Fruit fly (Drosophila melanogaster) whole organism, embryonic: ENCODE measurements around the gene Prx2.

Source experiments
- Adf1 ChIP-seq: fragments of 200-800 bp; sonication (Bioruptor generic); IDR thresholded peaks from 2 replicates; pipeline ENCODE4 v1.3.6; 2022; ENCODE audit warnings: missing biosample characterization, missing genetic modification characterization
- Atf3 ChIP-seq: fragments of 200-800 bp; sonication (Bioruptor generic); optimal IDR thresholded peaks from 3 replicates; lab custom pipeline; 2016; ENCODE audit warnings: missing biosample characterization, missing genetic modification characterization
- CG10274 ChIP-seq: fragments of 200-800 bp; sonication (Bioruptor generic); optimal IDR thresholded peaks from 3 replicates; lab custom pipeline; 2017; ENCODE audit warnings: missing biosample characterization, mild to moderate bottlenecking, missing genetic modification characterization
- CG10366 ChIP-seq: fragments of 200-800 bp; sonication (Bioruptor generic); IDR thresholded peaks from 2 replicates; pipeline ENCODE4 v1.3.6; 2022; ENCODE audit warnings: missing biosample characterization, missing genetic modification characterization
- CG12071 ChIP-seq: fragments of 200-800 bp; sonication (Bioruptor generic); optimal IDR thresholded peaks from 3 replicates; lab custom pipeline; 2018; ENCODE audit warnings: missing biosample characterization, mild to moderate bottlenecking, missing genetic modification characterization
- CG12104 ChIP-seq: fragments of 200-800 bp; sonication (Bioruptor generic); optimal IDR thresholded peaks from 3 replicates; lab custom pipeline; 2016; ENCODE audit warnings: missing biosample characterization, missing genetic modification characterization
- CG12219 ChIP-seq: fragments of 200-800 bp; sonication (Bioruptor generic); optimal IDR thresholded peaks from 3 replicates; lab custom pipeline; 2018; ENCODE audit warnings: missing biosample characterization, mild to moderate bottlenecking, missing genetic modification characterization
- CG16863 ChIP-seq: fragments of 200-800 bp; sonication (Bioruptor generic); optimal IDR thresholded peaks from 3 replicates; lab custom pipeline; 2016; ENCODE audit warnings: missing biosample characterization, missing genetic modification characterization
- CG18262 ChIP-seq: fragments of 200-800 bp; optimal IDR thresholded peaks from 3 replicates; lab custom pipeline; 2019; ENCODE audit warnings: missing biosample characterization, mild to moderate bottlenecking, missing genetic modification characterization, moderate library complexity
- CG18476 ChIP-seq: fragments of 200-800 bp; sonication (Bioruptor generic); optimal IDR thresholded peaks from 2 replicates; lab custom pipeline; 2016; ENCODE audit warnings: missing biosample characterization, mild to moderate bottlenecking, missing genetic modification characterization
- CG2712 ChIP-seq: fragments of 200-800 bp; optimal IDR thresholded peaks from 3 replicates; lab custom pipeline; 2019; ENCODE audit warnings: missing biosample characterization, mild to moderate bottlenecking, missing genetic modification characterization, moderate library complexity
- CG2889 ChIP-seq: fragments of 200-800 bp; sonication (Bioruptor generic); IDR thresholded peaks from 3 replicates; pipeline ENCODE4 v1.3.6; 2022; ENCODE audit warnings: missing biosample characterization, missing genetic modification characterization
- CG31224 ChIP-seq: fragments of 200-800 bp; sonication (Bioruptor generic); IDR thresholded peaks from 2 replicates; pipeline ENCODE4 v1.3.6; 2022; ENCODE audit warnings: missing biosample characterization, missing genetic modification characterization
- CG32532 ChIP-seq: fragments of 200-800 bp; sonication (Bioruptor generic); IDR thresholded peaks from 2 replicates; pipeline ENCODE4 v1.3.6; 2022; ENCODE audit warnings: missing biosample characterization, missing genetic modification characterization
- CG3838 ChIP-seq: fragments of 200-800 bp; sonication (Bioruptor generic); optimal IDR thresholded peaks from 3 replicates; lab custom pipeline; 2016; ENCODE audit warnings: missing biosample characterization, missing genetic modification characterization
- CG3847 ChIP-seq: fragments of 200-800 bp; sonication (Bioruptor generic); IDR thresholded peaks from 2 replicates; pipeline ENCODE4 v1.3.6; 2022; ENCODE audit warnings: missing biosample characterization, missing genetic modification characterization
- CG4617 ChIP-seq: fragments of 200-800 bp; sonication (Bioruptor generic); optimal IDR thresholded peaks from 3 replicates; lab custom pipeline; 2016; ENCODE audit warnings: missing biosample characterization, missing genetic modification characterization, borderline replicate concordance
- CG6689 ChIP-seq: fragments of 200-800 bp; sonication (Bioruptor generic); IDR thresholded peaks from 2 replicates; pipeline ENCODE4 v1.3.6; 2022; ENCODE audit warnings: missing biosample characterization, missing genetic modification characterization
- CG7556 ChIP-seq: fragments of 200-800 bp; sonication (Bioruptor generic); optimal IDR thresholded peaks from 2 replicates; lab custom pipeline; 2017; ENCODE audit warnings: missing biosample characterization, mild to moderate bottlenecking, missing genetic modification characterization
- CG7987 ChIP-seq: fragments of 200-800 bp; sonication (Bioruptor generic); optimal IDR thresholded peaks from 2 replicates; lab custom pipeline; 2018; ENCODE audit warnings: missing biosample characterization, mild to moderate bottlenecking, missing genetic modification characterization, moderate library complexity
- Camta ChIP-seq: fragments of 200-800 bp; sonication (Bioruptor generic); optimal IDR thresholded peaks from 2 replicates; lab custom pipeline; 2016; ENCODE audit warnings: missing biosample characterization, missing genetic modification characterization
- D19A ChIP-seq: fragments of 200-800 bp; optimal IDR thresholded peaks from 3 replicates; lab custom pipeline; 2019; ENCODE audit warnings: missing biosample characterization, mild to moderate bottlenecking, missing genetic modification characterization, moderate library complexity
- Dip2 ChIP-seq: fragments of 200-800 bp; sonication (Bioruptor generic); IDR thresholded peaks from 2 replicates; pipeline ENCODE4 v1.3.6; 2022; ENCODE audit warnings: missing biosample characterization, missing genetic modification characterization
- Dip3 ChIP-seq: fragments of 200-800 bp; sonication (Bioruptor generic); optimal IDR thresholded peaks from 3 replicates; lab custom pipeline; 2016; ENCODE audit warnings: missing biosample characterization, missing genetic modification characterization
- Dp ChIP-seq: fragments of 200-800 bp; sonication (Bioruptor generic); optimal IDR thresholded peaks from 2 replicates; lab custom pipeline; 2018; ENCODE audit warnings: missing biosample characterization, mild to moderate bottlenecking, missing genetic modification characterization, moderate library complexity
- Drgx ChIP-seq: fragments of 200-800 bp; sonication (Bioruptor generic); IDR thresholded peaks from 2 replicates; pipeline ENCODE4 v1.3.6; 2022; ENCODE audit warnings: missing biosample characterization, missing genetic modification characterization
- Ets97D ChIP-seq: fragments of 200-800 bp; sonication (Bioruptor generic); optimal IDR thresholded peaks from 3 replicates; lab custom pipeline; 2016; ENCODE audit warnings: missing biosample characterization, missing genetic modification characterization
- GATAe ChIP-seq: fragments of 200-800 bp; sonication (Bioruptor generic); conservative IDR thresholded peaks from 2 replicates; pipeline ENCODE4 v1.3.6; 2022; ENCODE audit warnings: missing biosample characterization, missing genetic modification characterization
- Hand ChIP-seq: fragments of 200-800 bp; sonication (Bioruptor generic); optimal IDR thresholded peaks from 2 replicates; lab custom pipeline; 2017; ENCODE audit warnings: mild to moderate bottlenecking, missing biosample characterization, missing genetic modification reagents, missing genetic modification characterization
- Hr51 ChIP-seq, 2 experiments: fragments of 200-800 bp; sonication (Bioruptor generic); optimal IDR thresholded peaks; 2 replicates in 1 of 2; 3 replicates in 1 of 2; lab custom pipeline; 2016 to 2018; ENCODE audit warnings: missing biosample characterization in 2 of 2, missing genetic modification characterization in 2 of 2, mild to moderate bottlenecking in 1 of 2, moderate library complexity in 1 of 2
- Nf-YB ChIP-seq: fragments of 200-800 bp; sonication (Bioruptor generic); optimal IDR thresholded peaks from 3 replicates; lab custom pipeline; 2019; ENCODE audit warnings: missing biosample characterization, mild to moderate bottlenecking, missing genetic modification characterization, moderate library complexity
- Opbp ChIP-seq: fragments of 200-800 bp; sonication (Bioruptor generic); IDR thresholded peaks from 3 replicates; pipeline ENCODE4 v1.3.6; 2022; ENCODE audit warnings: missing biosample characterization, missing genetic modification characterization; ENCODE audit not compliant: partially characterized antibody
- Rfx ChIP-seq: fragments of 200-800 bp; sonication (Bioruptor generic); IDR thresholded peaks from 2 replicates; pipeline ENCODE4 v1.3.6; 2022; ENCODE audit warnings: missing biosample characterization, missing genetic modification characterization
- TFAM ChIP-seq: fragments of 200-800 bp; sonication (Bioruptor generic); optimal IDR thresholded peaks from 2 replicates; lab custom pipeline; 2017; ENCODE audit warnings: missing biosample characterization, missing genetic modification characterization, inconsistent platforms
- Usf ChIP-seq: fragments of 200-800 bp; sonication (Bioruptor generic); optimal IDR thresholded peaks from 2 replicates; lab custom pipeline; 2017; ENCODE audit warnings: missing genotype, missing biosample characterization, missing genetic modification characterization
- bbx ChIP-seq: fragments of 200-800 bp; sonication (Bioruptor generic); IDR thresholded peaks from 2 replicates; pipeline ENCODE4 v1.3.6; 2022; ENCODE audit warnings: missing biosample characterization, missing genetic modification characterization; ENCODE audit not compliant: partially characterized antibody
- cad ChIP-seq: fragments of >200 bp; optimal IDR thresholded peaks from 2 replicates; lab custom pipeline; 2017; ENCODE audit warnings: missing biosample characterization, missing genetic modification characterization
- corto ChIP-seq: fragments of 200-800 bp; sonication (Bioruptor generic); optimal IDR thresholded peaks from 2 replicates; lab custom pipeline; 2016; ENCODE audit warnings: missing biosample characterization, mild to moderate bottlenecking, missing genetic modification characterization, moderate library complexity
- dysf ChIP-seq: fragments of 200-800 bp; sonication (Bioruptor generic); IDR thresholded peaks from 3 replicates; pipeline ENCODE4 v1.3.6; 2022; ENCODE audit warnings: missing biosample characterization, missing genetic modification characterization
- insv ChIP-seq, 2 experiments: fragments of 200-800 bp; sonication (Bioruptor generic); optimal IDR thresholded peaks; 3 replicates each; lab custom pipeline; 2016 to 2018; ENCODE audit warnings: missing biosample characterization in 2 of 2, missing genetic modification characterization in 2 of 2
- oc ChIP-seq: fragments of 200-800 bp; sonication (Bioruptor generic); optimal IDR thresholded peaks from 2 replicates; lab custom pipeline; 2018; ENCODE audit warnings: missing biosample characterization, mild to moderate bottlenecking, missing genetic modification characterization, moderate library complexity
- odd ChIP-seq: fragments of 200-800 bp; sonication (Bioruptor generic); optimal IDR thresholded peaks from 2 replicates; lab custom pipeline; 2017; ENCODE audit warnings: missing biosample characterization, mild to moderate bottlenecking, missing genetic modification characterization
- pb ChIP-seq: fragments of 200-800 bp; sonication (Bioruptor generic); optimal IDR thresholded peaks from 3 replicates; lab custom pipeline; 2016; ENCODE audit warnings: missing biosample characterization, missing genetic modification characterization
- pnt ChIP-seq: fragments of 200-800 bp; sonication (Bioruptor generic); optimal IDR thresholded peaks from 3 replicates; lab custom pipeline; 2016; ENCODE audit warnings: missing biosample characterization, missing genetic modification characterization
- pros ChIP-seq: fragments of 200-800 bp; sonication (Bioruptor generic); optimal IDR thresholded peaks from 3 replicates; lab custom pipeline; 2019; ENCODE audit warnings: missing biosample characterization, mild to moderate bottlenecking, missing genetic modification characterization, moderate library complexity
- sim ChIP-seq: fragments of 200-800 bp; sonication (Bioruptor generic); IDR thresholded peaks from 2 replicates; pipeline ENCODE4 v1.3.6; 2022; ENCODE audit warnings: missing biosample characterization, missing genetic modification characterization
- tgo ChIP-seq: fragments of 200-800 bp; sonication (Bioruptor generic); IDR thresholded peaks from 3 replicates; pipeline ENCODE4 v1.3.6; 2022; ENCODE audit warnings: missing biosample characterization, missing genetic modification characterization
- tup ChIP-seq: fragments of 200-800 bp; sonication (Bioruptor generic); optimal IDR thresholded peaks from 2 replicates; lab custom pipeline; 2016; ENCODE audit warnings: missing biosample characterization, mild to moderate bottlenecking, missing genetic modification characterization, moderate library complexity
- zen2 ChIP-seq: fragments of 200-800 bp; sonication (Bioruptor generic); IDR thresholded peaks from 3 replicates; pipeline ENCODE4 v1.3.6; 2022; ENCODE audit warnings: missing biosample characterization, missing genetic modification characterization; ENCODE audit not compliant: partially characterized antibody
- zfh1 ChIP-seq: fragments of 200-800 bp; sonication (Bioruptor generic); IDR thresholded peaks from 3 replicates; pipeline ENCODE4 v1.3.6; 2022; ENCODE audit warnings: missing biosample characterization, missing genetic modification characterization

Gene Prx2

DNA sequence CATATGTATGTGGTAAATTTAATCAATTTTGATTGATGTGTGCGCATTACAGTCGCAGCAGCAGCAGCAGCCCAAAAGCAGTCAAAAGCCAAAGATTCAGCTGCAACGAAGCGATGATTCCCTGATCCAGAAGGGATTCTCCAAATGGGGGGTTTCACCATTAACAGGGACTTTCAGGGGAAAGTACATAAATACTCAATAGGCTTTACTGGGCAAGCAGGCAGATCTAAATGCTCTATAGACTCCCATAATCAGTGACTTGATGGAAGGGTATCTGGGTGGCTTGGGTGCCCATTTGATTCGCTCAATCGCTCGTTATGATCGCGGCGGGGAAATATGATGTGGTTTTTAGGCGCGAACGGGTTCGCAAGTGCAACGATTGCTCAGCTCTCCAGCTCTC lies 4.3 kb upstream of the Prx2 start:
- TF ChIP-seq TFAM (GFP tag; lab: Kevin White, UChicago): no peak
- no peak for TF ChIP-seq Adf1 (GFP tag; lab: Robert Waterston, UW)
- no peak for TF ChIP-seq CG2712 (tag; lab: Kevin White, UChicago)
- TF ChIP-seq GATAe (GFP tag; lab: Robert Waterston, UW): no peak
- no peak for TF ChIP-seq Dip3 (GFP tag; lab: Kevin White, UChicago)
- TF ChIP-seq CG12104 (GFP tag; lab: Kevin White, UChicago): no peak
- no peak for TF ChIP-seq Nf-YB
- no peak for TF ChIP-seq odd
- TF ChIP-seq insv (GFP tag; optimal IDR thresholded peaks at IDR 0.05; lab: Kevin White, UChicago): no peak
- no peak for TF ChIP-seq D19A
- no peak for TF ChIP-seq oc (tag; lab: Kevin White, UChicago)
- no peak for TF ChIP-seq pros (GFP tag; lab: Kevin White, UChicago)
- TF ChIP-seq zfh1 (GFP tag; lab: Robert Waterston, UW): no peak
- no peak for TF ChIP-seq Atf3 (GFP tag; lab: Kevin White, UChicago)
- TF ChIP-seq Drgx: peak; percentile 30; the same call in 1 of the 2 replicates
- TF ChIP-seq CG3838 (GFP tag; lab: Kevin White, UChicago): no peak
- no peak for TF ChIP-seq CG10366 (GFP tag; lab: Robert Waterston, UW)
- no peak for TF ChIP-seq Dp
- no peak for TF ChIP-seq Camta (GFP tag; lab: Kevin White, UChicago)
- TF ChIP-seq CG10274: peak; percentile 48
- no peak for TF ChIP-seq CG6689 (GFP tag; lab: Robert Waterston, UW)
- no peak for TF ChIP-seq pnt (GFP tag; lab: Kevin White, UChicago)
- TF ChIP-seq Hr51 (GFP tag; optimal IDR thresholded peaks at IDR 0.05; lab: Kevin White, UChicago): peak in 1 of 2 experiments; percentile 2
- TF ChIP-seq CG16863 (GFP tag; lab: Kevin White, UChicago): no peak
- TF ChIP-seq dysf (GFP tag; lab: Robert Waterston, UW): 0 out of 3 replicates have a peak, but pooled peaks have one; percentile 47
- no peak for TF ChIP-seq CG2889
- TF ChIP-seq, all 482 proteins: peak for 4

DNA sequence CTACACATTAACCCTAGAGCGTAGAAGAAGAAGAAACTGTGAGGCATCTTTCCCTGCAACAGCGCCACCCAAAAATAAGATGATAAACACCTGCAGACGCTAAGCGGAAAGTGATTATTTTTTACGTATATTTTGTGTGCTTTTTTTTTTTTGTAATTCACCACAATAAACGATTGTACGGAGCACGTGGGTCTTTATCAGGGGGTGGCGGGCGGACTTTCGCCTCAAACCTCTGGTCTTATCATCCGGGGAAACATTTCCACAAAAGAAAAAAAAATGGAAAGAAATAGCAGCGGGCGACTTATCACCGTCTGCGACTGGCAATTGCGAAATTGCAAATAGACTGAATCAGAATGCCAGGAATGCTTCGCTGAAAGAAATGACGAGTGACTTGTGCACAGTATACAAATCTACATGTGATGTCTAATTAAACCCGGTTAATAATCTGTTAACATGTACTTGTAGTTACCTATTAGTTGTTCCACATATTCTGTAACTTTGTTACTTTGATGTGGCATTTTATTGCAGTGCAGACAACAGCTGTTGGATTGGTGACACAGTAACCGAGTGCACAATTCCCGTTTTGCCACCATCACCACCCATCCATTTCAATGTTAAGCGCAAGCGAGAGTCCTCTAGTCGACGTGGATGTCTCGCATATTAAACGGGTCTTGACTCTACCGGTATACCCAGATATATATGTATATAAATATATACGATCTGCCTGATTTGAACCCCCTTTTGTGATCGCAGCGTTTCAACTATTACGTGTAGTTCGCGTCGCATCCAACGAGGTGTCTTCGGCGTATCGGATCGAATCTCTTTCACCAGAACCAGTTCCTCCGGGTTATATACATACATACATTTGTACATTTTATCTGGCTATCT lies 2.4 kb downstream of the Prx2 start:
- TF ChIP-seq Hand (GFP tag; lab: Kevin White, UChicago): no peak
- no peak for TF ChIP-seq CG12219 (GFP tag; lab: Kevin White, UChicago)
- TF ChIP-seq bbx (GFP tag; lab: Robert Waterston, UW): no peak
- no peak for TF ChIP-seq Ets97D
- no peak for TF ChIP-seq Rfx (GFP tag; lab: Robert Waterston, UW)
- TF ChIP-seq CG31224: no peak
- no peak for TF ChIP-seq CG3847 (GFP tag; lab: Robert Waterston, UW)
- peak; percentile 34; the same call in 1 of the 3 replicates for TF ChIP-seq dysf (GFP tag; lab: Robert Waterston, UW)
- TF ChIP-seq cad (GFP tag; lab: Kevin White, UChicago): no peak
- TF ChIP-seq CG18262 (tag; lab: Kevin White, UChicago): no peak
- 0 out of 2 replicates have a peak, but pooled peaks have one; percentile 27 for TF ChIP-seq CG32532 (GFP tag; lab: Robert Waterston, UW)
- TF ChIP-seq corto: peak; percentile 61
- TF ChIP-seq sim (GFP tag; lab: Robert Waterston, UW): no peak
- TF ChIP-seq Dip2 (GFP tag; lab: Robert Waterston, UW): no peak
- no peak for TF ChIP-seq Usf (GFP tag; lab: Kevin White, UChicago)
- no peak for TF ChIP-seq Opbp
- no peak for TF ChIP-seq CG4617 (GFP tag; lab: Kevin White, UChicago)
- no peak for TF ChIP-seq CG18476 (GFP tag; lab: Kevin White, UChicago)
- no peak for TF ChIP-seq CG7987 (GFP tag; lab: Kevin White, UChicago)
- no peak for TF ChIP-seq zen2 (GFP tag; lab: Robert Waterston, UW)
- TF ChIP-seq tup (GFP tag; lab: Kevin White, UChicago): no peak
- TF ChIP-seq tgo (GFP tag; lab: Robert Waterston, UW): no peak
- no peak for TF ChIP-seq CG7556 (GFP tag; lab: Kevin White, UChicago)
- TF ChIP-seq CG12071: no peak
- TF ChIP-seq pb (GFP tag; lab: Kevin White, UChicago): no peak
